Worm (Caenorhabditis elegans) whole organism, late embryonic: ENCODE data around the gene nipa-1.

Experiments
- C08G9.2 ChIP-seq: sonication (generic microtip); optimal IDR thresholded peaks from 2 replicates; lab custom pipeline; 2016; ENCODE audit warnings: mild to moderate bottlenecking, missing genetic modification characterization, moderate library complexity, missing compliant biosample characterization
- F13H6.1 ChIP-seq: sonication (generic microtip); optimal IDR thresholded peaks from 2 replicates; lab custom pipeline; 2016; ENCODE audit warnings: missing genetic modification characterization, missing compliant biosample characterization
- K09A11.1 ChIP-seq: sonication (generic microtip); optimal IDR thresholded peaks from 2 replicates; lab custom pipeline; 2017; ENCODE audit warnings: antibody characterized with exemption, mild to moderate bottlenecking, missing genetic modification characterization, missing compliant biosample characterization; ENCODE audit not compliant: insufficient read depth
- ceh-18 ChIP-seq: sonication (generic microtip); optimal IDR thresholded peaks from 2 replicates; lab custom pipeline; 2016; ENCODE audit warnings: missing genetic modification characterization, missing compliant biosample characterization
- ceh-19 ChIP-seq: fragments of 200-800 bp; sonication (Bioruptor generic); optimal IDR thresholded peaks from 2 replicates; lab custom pipeline; 2018; ENCODE audit warnings: mild to moderate bottlenecking, missing genetic modification characterization, missing compliant biosample characterization
- ceh-22 ChIP-seq: sonication (generic microtip); optimal IDR thresholded peaks from 2 replicates; lab custom pipeline; 2017; ENCODE audit warnings: missing biosample characterization, missing genetic modification characterization
- ceh-30 ChIP-seq: fragments of 150-350 bp; optimal IDR thresholded peaks from 2 replicates; lab custom pipeline; 2014; ENCODE audit warnings: missing biosample characterization, missing genetic modification characterization
- ceh-31 ChIP-seq: sonication (generic microtip); optimal IDR thresholded peaks from 2 replicates; lab custom pipeline; 2016; ENCODE audit warnings: missing genetic modification characterization, missing compliant biosample characterization
- ceh-34 ChIP-seq: sonication (generic microtip); optimal IDR thresholded peaks from 2 replicates; lab custom pipeline; 2016; ENCODE audit warnings: mild to moderate bottlenecking, missing genetic modification characterization, missing compliant biosample characterization
- ceh-45 ChIP-seq: fragments of 200-800 bp; sonication (Bioruptor generic); IDR thresholded peaks from 2 replicates; pipeline ENCODE4 v1.3.6; 2022; ENCODE audit warnings: missing genetic modification reagents, missing genetic modification characterization, missing compliant biosample characterization
- ceh-6 ChIP-seq: fragments of 200-800 bp; sonication (Bioruptor generic); optimal IDR thresholded peaks from 2 replicates; lab custom pipeline; 2018; ENCODE audit warnings: mild to moderate bottlenecking, missing genetic modification characterization, missing compliant biosample characterization
- che-1 ChIP-seq: sonication (generic microtip); optimal IDR thresholded peaks from 2 replicates; lab custom pipeline; 2016; ENCODE audit warnings: mild to moderate bottlenecking, missing genetic modification characterization, missing compliant biosample characterization
- dmd-4 ChIP-seq: sonication (generic microtip); optimal IDR thresholded peaks from 2 replicates; lab custom pipeline; 2016; ENCODE audit warnings: borderline replicate concordance, missing genetic modification characterization, missing compliant biosample characterization
- elt-2 ChIP-seq: sonication (generic microtip); optimal IDR thresholded peaks from 2 replicates; lab custom pipeline; 2016; ENCODE audit warnings: missing genetic modification reagents, missing genetic modification characterization, missing compliant biosample characterization
- fax-1 ChIP-seq: sonication (generic microtip); optimal IDR thresholded peaks from 2 replicates; lab custom pipeline; 2016; ENCODE audit warnings: missing genotype, missing genetic modification characterization, missing compliant biosample characterization
- hlh-30 ChIP-seq: sonication (generic microtip); optimal IDR thresholded peaks from 2 replicates; lab custom pipeline; 2017; ENCODE audit warnings: antibody characterized with exemption, missing genetic modification characterization, missing compliant biosample characterization; ENCODE audit not compliant: insufficient read depth
- hlh-6 ChIP-seq: sonication (generic microtip); optimal IDR thresholded peaks from 2 replicates; lab custom pipeline; 2016; ENCODE audit warnings: missing genotype, missing genetic modification characterization, missing compliant biosample characterization
- lim-6 ChIP-seq: sonication (generic microtip); optimal IDR thresholded peaks from 2 replicates; lab custom pipeline; 2016; ENCODE audit warnings: missing genetic modification characterization, missing compliant biosample characterization
- madf-2 ChIP-seq: sonication (generic microtip); optimal IDR thresholded peaks from 2 replicates; lab custom pipeline; 2017; ENCODE audit warnings: missing genetic modification characterization, missing compliant biosample characterization
- nhr-11 ChIP-seq: fragments of 150-350 bp; optimal IDR thresholded peaks from 2 replicates; lab custom pipeline; 2014; ENCODE audit warnings: missing biosample characterization, missing genetic modification characterization
- nhr-232 ChIP-seq: sonication (generic microtip); optimal IDR thresholded peaks from 2 replicates; lab custom pipeline; 2016; ENCODE audit warnings: missing genetic modification characterization, missing compliant biosample characterization
- npax-4 ChIP-seq: sonication (generic microtip); optimal IDR thresholded peaks from 2 replicates; lab custom pipeline; 2016; ENCODE audit warnings: missing genetic modification characterization, missing compliant biosample characterization
- pat-9 ChIP-seq: fragments of 200-800 bp; sonication (Bioruptor generic); optimal IDR thresholded peaks from 2 replicates; lab custom pipeline; 2018; ENCODE audit warnings: mild to moderate bottlenecking, missing genetic modification characterization, moderate library complexity, missing compliant biosample characterization
- pax-1 ChIP-seq: fragments of 150-350 bp; optimal IDR thresholded peaks from 2 replicates; lab custom pipeline; 2014; ENCODE audit warnings: missing biosample characterization, missing genetic modification characterization
- pqm-1 ChIP-seq: sonication (generic microtip); optimal IDR thresholded peaks from 2 replicates; lab custom pipeline; 2016; ENCODE audit warnings: missing genetic modification characterization, missing compliant biosample characterization
- pros-1 ChIP-seq: fragments of 150-350 bp; optimal IDR thresholded peaks from 2 replicates; lab custom pipeline; 2014; ENCODE audit warnings: missing biosample characterization, missing genetic modification reagents, missing genetic modification characterization
- ref-2 ChIP-seq: sonication (generic microtip); optimal IDR thresholded peaks from 2 replicates; lab custom pipeline; 2016; ENCODE audit warnings: missing genetic modification characterization, missing compliant biosample characterization
- rnt-1 ChIP-seq: sonication (generic microtip); optimal IDR thresholded peaks from 2 replicates; lab custom pipeline; 2016; ENCODE audit warnings: missing genetic modification characterization, missing compliant biosample characterization
- sox-4 ChIP-seq: sonication (generic microtip); optimal IDR thresholded peaks from 2 replicates; lab custom pipeline; 2017; ENCODE audit warnings: mild to moderate bottlenecking, missing genetic modification characterization, inconsistent platforms, missing compliant biosample characterization
- syd-9 ChIP-seq: sonication (generic microtip); optimal IDR thresholded peaks from 2 replicates; lab custom pipeline; 2016; ENCODE audit warnings: mild to moderate bottlenecking, missing genetic modification characterization, moderate library complexity, missing compliant biosample characterization
- tbx-2 ChIP-seq: sonication (generic microtip); optimal IDR thresholded peaks from 2 replicates; lab custom pipeline; 2016; ENCODE audit warnings: missing genetic modification characterization, missing compliant biosample characterization
- tbx-7 ChIP-seq: sonication (generic microtip); optimal IDR thresholded peaks from 2 replicates; lab custom pipeline; 2016; ENCODE audit warnings: missing genotype, missing genetic modification characterization, missing compliant biosample characterization
- ttx-3 ChIP-seq: sonication (generic microtip); optimal IDR thresholded peaks from 2 replicates; lab custom pipeline; 2016; ENCODE audit warnings: missing genetic modification reagents, missing genetic modification characterization, missing compliant biosample characterization
- unc-42 ChIP-seq: sonication (generic microtip); optimal IDR thresholded peaks from 2 replicates; lab custom pipeline; 2016; ENCODE audit warnings: missing genotype, missing genetic modification characterization, missing compliant biosample characterization
- ztf-16 ChIP-seq: sonication (generic microtip); optimal IDR thresholded peaks from 2 replicates; lab custom pipeline; 2017; ENCODE audit warnings: missing genetic modification characterization, missing compliant biosample characterization

The nipa-1 gene

DNA sequence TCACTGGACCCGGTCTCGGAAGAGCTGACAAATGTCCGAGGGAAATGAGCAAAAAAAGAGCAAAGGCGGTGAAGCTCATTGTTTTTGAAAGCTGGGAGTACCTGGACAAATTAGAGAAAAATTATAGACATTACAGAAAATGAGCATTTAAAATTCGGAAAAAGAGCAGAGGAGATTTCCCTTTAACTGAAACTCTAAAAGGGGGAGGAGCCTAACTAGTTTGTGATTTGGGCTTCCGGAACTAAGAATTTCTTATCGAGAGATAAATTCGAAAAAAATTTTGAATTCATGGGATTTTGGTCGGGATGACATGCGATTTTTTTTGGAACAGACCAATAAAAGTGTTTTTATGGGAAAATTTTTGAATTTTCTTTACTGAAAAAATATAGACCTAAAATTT is 16.7 kb upstream of the nipa-1 start, which contains the start of gene C44B11.4:
Gene C44B11.4, minus strand, starts transcription at position 101 of the 400 bp plus-strand sequence.
- TF ChIP-seq ceh-6 (GFP tag; lab: Kevin White, UChicago) (no peak), madf-2 (tag; lab: Kevin White, UChicago) (no peak), che-1 (tag; lab: Kevin White, UChicago) (no peak), unc-42 (tag; lab: Kevin White, UChicago) (no peak), C08G9.2 (no peak), ceh-18 (tag; lab: Kevin White, UChicago) (no peak), fax-1 (tag; lab: Kevin White, UChicago) (no peak), K09A11.1 (tag; lab: Kevin White, UChicago) (no peak), ceh-30 (no peak), nhr-232 (no peak), ttx-3 (tag; lab: Kevin White, UChicago) (no peak), npax-4 (tag; lab: Kevin White, UChicago) (no peak), syd-9 (tag; lab: Kevin White, UChicago) (no peak), pqm-1 (tag; lab: Kevin White, UChicago) (no peak), ceh-31 (no peak)

DNA sequence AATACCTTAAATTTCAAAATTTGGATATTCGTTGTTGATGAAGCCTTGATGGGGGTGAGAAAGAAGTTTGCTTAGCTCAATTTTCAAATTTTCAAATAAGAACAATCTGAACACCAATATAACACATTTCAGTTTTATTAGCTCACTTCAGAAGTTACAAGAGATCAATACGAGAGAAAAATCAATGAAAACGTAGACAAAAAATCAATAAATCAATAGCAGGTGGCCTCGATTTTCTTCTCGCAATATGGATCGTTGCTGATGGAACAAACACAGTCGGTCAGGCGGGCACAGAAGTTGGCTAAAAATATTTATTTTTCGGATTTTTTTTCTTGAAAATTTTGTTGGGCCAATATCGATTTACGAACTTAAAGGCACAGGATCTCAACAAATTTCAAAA is 15.2 kb upstream of the nipa-1 start:
- TF ChIP-seq ceh-34 (no peak), F13H6.1 (tag; lab: Kevin White, UChicago) (no peak), ref-2 (tag; lab: Kevin White, UChicago) (no peak), nhr-11 (no peak), rnt-1 (tag; lab: Kevin White, UChicago) (no peak), pax-1 (no peak), tbx-7 (tag; lab: Kevin White, UChicago) (no peak), sox-4 (tag; lab: Kevin White, UChicago) (no peak), hlh-6 (tag; lab: Kevin White, UChicago) (no peak), dmd-4 (tag; lab: Kevin White, UChicago) (no peak), elt-2 (tag; lab: Kevin White, UChicago) (no peak), lim-6 (no peak)

DNA sequence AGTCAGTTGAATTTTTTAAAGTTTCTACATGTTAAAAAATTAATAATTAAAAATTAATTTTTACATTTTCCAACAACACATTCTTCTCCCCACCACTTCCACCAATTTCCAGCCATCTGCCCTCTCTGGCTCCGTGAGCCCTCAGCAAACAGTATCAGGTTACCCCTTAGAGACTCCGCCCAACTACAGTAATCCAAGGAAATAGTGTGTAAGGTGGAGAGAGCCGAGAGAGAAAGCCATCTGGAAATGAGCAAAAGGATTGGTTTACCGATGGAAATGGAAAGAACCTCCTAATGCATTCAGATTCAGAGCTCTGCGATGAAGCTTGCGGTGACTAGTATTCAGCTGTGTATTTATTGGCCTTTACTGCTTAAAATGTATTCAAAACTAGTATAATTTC is 13.3 kb upstream of the nipa-1 start:
- TF ChIP-seq F13H6.1 (tag; lab: Kevin White, UChicago): no peak
- TF ChIP-seq ceh-19 (GFP tag; lab: Kevin White, UChicago): peak; percentile 76
- TF ChIP-seq ztf-16: no peak
- peak; percentile 99 for TF ChIP-seq ceh-34
- TF ChIP-seq ceh-45 (GFP tag; lab: Robert Waterston, UW): no peak
- no peak for TF ChIP-seq pros-1 (tag; lab: Kevin White, UChicago)
- no peak for TF ChIP-seq hlh-30

DNA sequence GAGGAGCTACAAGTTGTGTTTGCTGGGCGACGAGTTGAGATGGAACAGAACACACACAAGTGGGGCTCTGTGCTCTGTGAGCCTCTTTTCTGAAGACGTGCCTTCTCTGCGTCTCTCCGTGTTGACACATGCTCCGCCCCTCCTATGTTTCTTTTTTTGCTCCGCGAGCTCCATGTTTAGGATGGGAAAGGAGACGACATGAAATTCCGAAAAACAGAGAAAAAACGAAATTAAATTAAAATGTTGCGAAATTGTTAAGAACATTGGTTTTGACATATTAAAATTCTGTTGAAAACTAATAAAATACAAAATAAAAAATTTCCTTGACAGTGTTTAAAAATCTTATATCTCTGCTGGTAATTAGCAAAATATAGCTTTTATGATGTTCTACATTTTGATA is 12.2 kb upstream of the nipa-1 start, which contains the start of gene mec-12:
Gene mec-12, minus strand, starts transcription at position 91 of the 400 bp plus-strand sequence.
- no peak for TF ChIP-seq ceh-22 (tag; lab: Kevin White, UChicago)
- peak; percentile 81 for TF ChIP-seq unc-42 (tag; lab: Kevin White, UChicago)
- TF ChIP-seq, all 69 proteins: peak for 1

DNA sequence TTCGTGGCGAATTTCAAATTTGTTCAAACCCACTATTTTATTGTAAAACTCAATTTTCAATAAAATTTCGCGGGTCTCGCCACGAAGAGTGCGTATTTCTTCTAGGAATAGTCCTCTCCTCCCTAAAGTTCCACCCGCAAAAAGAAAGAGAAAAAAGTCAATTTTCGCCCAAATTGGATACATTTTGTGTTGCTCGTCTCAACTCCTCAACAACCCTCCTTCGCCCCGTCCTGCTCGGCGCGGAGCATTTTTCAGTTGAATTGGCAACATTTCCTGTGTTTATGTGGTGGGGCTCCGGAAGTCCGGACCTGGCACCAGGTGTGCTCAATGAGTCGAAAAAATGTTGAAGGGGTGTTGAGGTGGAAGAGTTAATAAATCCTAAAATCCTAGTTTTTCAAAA is 11.2 kb upstream of the nipa-1 start:
- TF ChIP-seq hlh-30 (no peak), madf-2 (tag; lab: Kevin White, UChicago) (no peak), pat-9 (tag; lab: Kevin White, UChicago) (no peak), unc-42 (tag; lab: Kevin White, UChicago) (peak; percentile 52), tbx-2 (tag; lab: Kevin White, UChicago) (no peak)
